Worm (Caenorhabditis elegans) whole organism, dauer: Measurements from ENCODE around the gene Y52E8A.2.

Source experiments
- unc-62 ChIP-seq: sonication (generic microtip); optimal IDR thresholded peaks from 2 replicates; lab custom pipeline; 2017; ENCODE audit warnings: missing biosample characterization, missing genetic modification reagents, missing genetic modification characterization

The Y52E8A.2 gene

ce11 chrII:4306921-4307630 is 13.6 kb upstream of the Y52E8A.2 start, which contains the start of gene Y52E8A.3:
Y52E8A.3 (minus strand) TSS chrII:4306971.
- TF ChIP-seq unc-62 (GFP tag; lab: Kevin White, UChicago) = no peak

ce11 chrII:4312115-4312514 is 8.5 kb upstream of the Y52E8A.2 start, which contains the start of gene plep-1:
plep-1 (minus strand) TSS chrII:4312215.
- no peak for TF ChIP-seq unc-62 (GFP tag; lab: Kevin White, UChicago)

ce11 chrII:4316011-4316410 is 4.6 kb upstream of the Y52E8A.2 start, which contains the start of gene srw-40:
srw-40 (minus strand) TSS chrII:4316111.
- TF ChIP-seq unc-62 (GFP tag; lab: Kevin White, UChicago) = no peak

ce11 chrII:4319537-4320019 is 1.1 kb upstream of the Y52E8A.2 start, which contains the start of gene Y52E8A.6:
Y52E8A.6 (minus strand) TSS chrII:4319969.
- TF ChIP-seq unc-62 (GFP tag; lab: Kevin White, UChicago) = no peak

ce11 chrII:4321766-4322165 is 1.1 kb downstream of the Y52E8A.2 start, which contains the start of gene Y52E8A.1:
Y52E8A.1 (plus strand) TSS chrII:4322066.
- TF ChIP-seq unc-62 (GFP tag; lab: Kevin White, UChicago) = no peak

ce11 chrII:4322871-4323270 is 2.2 kb downstream of the Y52E8A.2 start, which contains the start of gene H20J04.6:
H20J04.6 (plus strand) TSS chrII:4323256.
- TF ChIP-seq unc-62 (GFP tag; lab: Kevin White, UChicago) = no peak

ce11 chrII:4324061-4324460 is 3.4 kb downstream of the Y52E8A.2 start, which contains the start of gene mog-2:
mog-2 (plus strand) TSS chrII:4324361.
- TF ChIP-seq unc-62 (GFP tag; lab: Kevin White, UChicago) = no peak

ce11 chrII:4326420-4326819 is 5.8 kb downstream of the Y52E8A.2 start, which contains the start of gene pfd-2:
pfd-2 (plus strand) TSS chrII:4326720.
- no peak for TF ChIP-seq unc-62 (GFP tag; lab: Kevin White, UChicago)

ce11 chrII:4328716-4329115 is 8.1 kb downstream of the Y52E8A.2 start, which contains the start of gene H20J04.4:
H20J04.4 (plus strand) TSS chrII:4329016.
- TF ChIP-seq unc-62 (GFP tag; lab: Kevin White, UChicago) = no peak

- no peak for TF ChIP-seq unc-62 (GFP tag; lab: Kevin White, UChicago)
These were observed 13.8 kb downstream of the Y52E8A.2 start, which contains the start of gene madf-3 for ce11 chrII:4334448-4334847. madf-3 (plus strand) TSS chrII:4334748.

ce11 chrII:4337731-4338130 is 17.1 kb downstream of the Y52E8A.2 start:
- no peak for TF ChIP-seq unc-62 (GFP tag; lab: Kevin White, UChicago)

ce11 chrII:4339882-4340281 is 19.2 kb downstream of the Y52E8A.2 start, which contains the start of gene athp-2:
athp-2 (plus strand) TSS chrII:4340182.
- TF ChIP-seq unc-62 (GFP tag; lab: Kevin White, UChicago) = no peak

- TF ChIP-seq unc-62 (GFP tag; lab: Kevin White, UChicago) = no peak
These were observed 20.8 kb downstream of the Y52E8A.2 start for ce11 chrII:4341484-4341883.

ce11 chrII:4344317-4344716 is 23.7 kb downstream of the Y52E8A.2 start:
- TF ChIP-seq unc-62 (GFP tag; lab: Kevin White, UChicago) = no peak

- no peak for TF ChIP-seq unc-62 (GFP tag; lab: Kevin White, UChicago)
These were observed 30.3 kb downstream of the Y52E8A.2 start, which contains the start of gene H20J04.9 for ce11 chrII:4350888-4351287. H20J04.9 (plus strand) TSS chrII:4351188.

ce11 chrII:4355217-4355616 is 34.6 kb downstream of the Y52E8A.2 start, which contains the start of the genes H20J04.7 and H20J04.1:
H20J04.7 (minus strand) TSS chrII:4355317.
H20J04.1 (plus strand) TSS chrII:4355613.
- TF ChIP-seq unc-62 (GFP tag; lab: Kevin White, UChicago) = no peak
